Worm (Caenorhabditis elegans) whole organism, late embryonic: ENCODE data around the gene C25H3.17.

Experiments used
- F13H6.1 ChIP-seq: sonication (generic microtip); optimal IDR thresholded peaks from 2 replicates; lab custom pipeline; 2016; ENCODE audit warnings: missing genetic modification characterization, missing compliant biosample characterization
- ahr-1 ChIP-seq: sonication (generic microtip); optimal IDR thresholded peaks from 2 replicates; lab custom pipeline; 2016; ENCODE audit warnings: missing genetic modification characterization, missing compliant biosample characterization
- ama-1 ChIP-seq: fragments of 150-350 bp; optimal IDR thresholded peaks from 2 replicates; lab custom pipeline; 2014
- ceh-31 ChIP-seq: sonication (generic microtip); optimal IDR thresholded peaks from 2 replicates; lab custom pipeline; 2016; ENCODE audit warnings: missing genetic modification characterization, missing compliant biosample characterization
- ceh-9 ChIP-seq: sonication (generic microtip); optimal IDR thresholded peaks from 2 replicates; lab custom pipeline; 2016; ENCODE audit warnings: mild to moderate bottlenecking, missing genetic modification characterization, inconsistent platforms, missing compliant biosample characterization
- rnt-1 ChIP-seq: sonication (generic microtip); optimal IDR thresholded peaks from 2 replicates; lab custom pipeline; 2016; ENCODE audit warnings: missing genetic modification characterization, missing compliant biosample characterization

- no peak for TF ChIP-seq F13H6.1
- no peak for TF ChIP-seq ahr-1
- no peak for TF ChIP-seq ceh-31 (tag; lab: Kevin White, UChicago)
- TF ChIP-seq rnt-1: no peak
- no peak for TF ChIP-seq ceh-9 (tag; lab: Kevin White, UChicago)
- no peak for TF ChIP-seq ama-1 (lab: Kevin White, UChicago)
These were observed 38.1 kb upstream of the C25H3.17 start, which contains the start of gene osta-2 for ce11 chrII:5707532-5707931.
